Worm (Caenorhabditis elegans): ENCODE measurements around the gene srab-9.

Gene srab-9

ce11 chrV:3155072-3155471, 14.0 kb upstream of the srab-9 start, which contains the start of gene srab-7:
Gene srab-7 (minus strand): TSS chrV:3155172.
- TF ChIP-seq nhr-11 (tag; optimal IDR thresholded peaks at IDR 0.05), result no peak
- TF ChIP-seq crh-2 (tag; optimal IDR thresholded peaks at IDR 0.05), result no peak
- TF ChIP-seq nhr-25 (tag; optimal IDR thresholded peaks at IDR 0.05), result no peak
- no peak for TF ChIP-seq alr-1 (tag; optimal IDR thresholded peaks at IDR 0.05)
- no peak for TF ChIP-seq sma-3 (GFP tag; optimal IDR thresholded peaks at IDR 0.05)
- no peak for TF ChIP-seq nhr-21 (tag; optimal IDR thresholded peaks at IDR 0.05)
- no peak for TF ChIP-seq nhr-6 (tag; optimal IDR thresholded peaks at IDR 0.05)
- no peak for TF ChIP-seq sma-9 (GFP tag; optimal IDR thresholded peaks at IDR 0.05)
- TF ChIP-seq sma-9 (tag; optimal IDR thresholded peaks at IDR 0.05), result no peak
- TF ChIP-seq mab-5 (tag; optimal IDR thresholded peaks at IDR 0.05), result no peak
- TF ChIP-seq egl-27 (tag; optimal IDR thresholded peaks at IDR 0.05), result no peak
- no peak for TF ChIP-seq Y55F3AM.14 (GFP tag; optimal IDR thresholded peaks at IDR 0.05)

- TF ChIP-seq ceh-16 (tag; optimal IDR thresholded peaks at IDR 0.05) (no peak), nhr-25 (tag; optimal IDR thresholded peaks at IDR 0.05) (no peak), ztf-4 (tag; optimal IDR thresholded peaks at IDR 0.05) (no peak), nhr-12 (tag; optimal IDR thresholded peaks at IDR 0.05) (no peak)
Measured at ce11 chrV:3151862-3152261, 10.8 kb upstream of the srab-9 start, which contains the start of gene srab-6. Gene srab-6 (minus strand): TSS chrV:3151962.

- TF ChIP-seq fos-1 (tag; optimal IDR thresholded peaks at IDR 0.05) (no peak), C34F6.9 (tag; optimal IDR thresholded peaks at IDR 0.05) (no peak), nhr-11 (tag; optimal IDR thresholded peaks at IDR 0.05) (no peak), alr-1 (tag; optimal IDR thresholded peaks at IDR 0.05) (no peak), zag-1 (tag; optimal IDR thresholded peaks at IDR 0.05) (no peak), lin-39 (tag; optimal IDR thresholded peaks at IDR 0.05) (no peak), nhr-21 (tag; optimal IDR thresholded peaks at IDR 0.05) (no peak), egl-27 (tag; optimal IDR thresholded peaks at IDR 0.05) (no peak), ztf-1 (GFP tag; conservative IDR thresholded peaks at IDR 0.05) (no peak), ZK546.5 (tag; optimal IDR thresholded peaks at IDR 0.05) (no peak), lsy-2 (tag; optimal IDR thresholded peaks at IDR 0.05) (no peak), sem-4 (tag; optimal IDR thresholded peaks at IDR 0.05) (no peak), skn-1 (tag; optimal IDR thresholded peaks at IDR 0.05) (no peak), nhr-23 (tag; optimal IDR thresholded peaks at IDR 0.05) (no peak), unc-55 (GFP tag; optimal IDR thresholded peaks at IDR 0.05) (no peak), R02D3.7 (tag; optimal IDR thresholded peaks at IDR 0.05) (no peak), lin-11 (tag; optimal IDR thresholded peaks at IDR 0.05) (no peak), nhr-129 (tag; optimal IDR thresholded peaks at IDR 0.05) (no peak), gmeb-1 (tag; optimal IDR thresholded peaks at IDR 0.05) (no peak)
Measured at ce11 chrV:3149910-3150428, 8.9 kb upstream of the srab-9 start.

- TF ChIP-seq F13H6.1 (tag; optimal IDR thresholded peaks at IDR 0.05) (no peak), nhr-77 (tag; optimal IDR thresholded peaks at IDR 0.05) (no peak), mdl-1 (tag; optimal IDR thresholded peaks at IDR 0.05) (no peak), skn-1 (tag; optimal IDR thresholded peaks at IDR 0.05) (no peak), sma-9 (GFP tag; optimal IDR thresholded peaks at IDR 0.05) (no peak), sma-9 (tag; optimal IDR thresholded peaks at IDR 0.05) (no peak)
Measured at ce11 chrV:3146932-3147331, 5.8 kb upstream of the srab-9 start, which contains the start of gene srab-11. Gene srab-11 (minus strand): TSS chrV:3147032.

ce11 chrV:3145241-3145640, 4.2 kb upstream of the srab-9 start:
- TF ChIP-seq elt-3 (tag; optimal IDR thresholded peaks at IDR 0.05) (no peak), ceh-82 (tag; optimal IDR thresholded peaks at IDR 0.05) (no peak), C34F6.9 (tag; optimal IDR thresholded peaks at IDR 0.05) (no peak), snpc-4 (tag; optimal IDR thresholded peaks at IDR 0.05) (no peak), nhr-237 (tag; optimal IDR thresholded peaks at IDR 0.05) (no peak), nhr-129 (tag; optimal IDR thresholded peaks at IDR 0.05) (no peak), elt-1 (tag; optimal IDR thresholded peaks at IDR 0.05) (no peak), nhr-23 (tag; optimal IDR thresholded peaks at IDR 0.05) (no peak), crh-2 (tag; optimal IDR thresholded peaks at IDR 0.05) (no peak)

Measured in whole organism, L2 larva.